Fruit fly (Drosophila melanogaster) ovary, adult (tissue): ENCODE results near the gene CG8010.

Experiments used
- CG17801 ChIP-seq: fragments of 200-800 bp; optimal IDR thresholded peaks from 2 replicates; lab custom pipeline; 2019; ENCODE audit warnings: missing biosample characterization, mild to moderate bottlenecking, missing genetic modification characterization, moderate library complexity; ENCODE audit not compliant: partially characterized antibody

Gene CG8010

DNA sequence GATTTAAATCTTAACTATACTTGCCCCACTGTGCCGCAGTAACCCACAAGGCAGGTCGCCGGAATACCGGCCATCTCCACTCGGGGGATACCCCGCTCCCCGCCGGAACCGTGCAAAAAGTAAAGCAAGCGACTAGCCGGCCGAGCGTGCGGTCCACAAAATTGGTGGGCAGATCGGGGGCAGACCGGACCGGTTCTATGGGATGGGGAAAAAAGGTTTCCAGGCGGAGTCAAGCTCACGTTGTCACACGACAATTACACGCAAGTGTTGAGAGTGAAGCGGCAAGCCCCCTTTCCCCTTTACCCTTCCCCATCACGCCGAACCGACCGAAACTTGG is 43.4 kb downstream of the CG8010 start:
- TF ChIP-seq CG17801: no peak

DNA sequence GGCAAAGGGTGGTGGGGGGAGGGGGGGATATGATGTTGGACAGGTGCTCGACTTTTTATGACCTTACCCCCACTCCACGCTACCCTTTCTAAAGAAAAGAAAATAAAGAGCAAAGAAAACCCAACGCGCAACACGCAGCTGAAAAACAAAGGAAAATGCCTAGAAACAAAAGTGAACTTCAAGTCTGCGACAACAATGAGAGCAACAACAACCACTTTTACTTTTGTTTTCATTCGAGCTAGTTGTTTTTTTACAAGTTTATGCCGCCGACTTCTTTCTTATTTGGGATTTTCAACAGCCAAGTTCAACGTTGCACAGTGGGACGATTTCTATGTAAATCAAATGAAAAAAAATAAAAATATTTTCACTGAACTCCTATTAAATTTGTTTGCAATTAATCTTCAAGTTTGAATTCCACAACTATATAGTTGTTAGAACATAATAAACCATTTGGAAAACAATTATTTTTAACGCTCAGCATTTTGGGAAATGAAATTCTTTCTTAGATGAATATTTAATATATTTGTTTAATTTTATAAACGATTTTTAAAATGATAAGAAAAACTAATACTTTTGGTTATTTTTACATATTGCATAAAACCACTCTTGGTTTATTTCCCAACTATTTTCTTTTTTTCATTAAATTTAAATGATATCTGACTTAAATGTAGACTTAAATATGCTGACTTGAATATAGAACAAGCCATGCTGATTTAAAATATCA is 44.0 kb downstream of the CG8010 start:
- no peak for TF ChIP-seq CG17801

DNA sequence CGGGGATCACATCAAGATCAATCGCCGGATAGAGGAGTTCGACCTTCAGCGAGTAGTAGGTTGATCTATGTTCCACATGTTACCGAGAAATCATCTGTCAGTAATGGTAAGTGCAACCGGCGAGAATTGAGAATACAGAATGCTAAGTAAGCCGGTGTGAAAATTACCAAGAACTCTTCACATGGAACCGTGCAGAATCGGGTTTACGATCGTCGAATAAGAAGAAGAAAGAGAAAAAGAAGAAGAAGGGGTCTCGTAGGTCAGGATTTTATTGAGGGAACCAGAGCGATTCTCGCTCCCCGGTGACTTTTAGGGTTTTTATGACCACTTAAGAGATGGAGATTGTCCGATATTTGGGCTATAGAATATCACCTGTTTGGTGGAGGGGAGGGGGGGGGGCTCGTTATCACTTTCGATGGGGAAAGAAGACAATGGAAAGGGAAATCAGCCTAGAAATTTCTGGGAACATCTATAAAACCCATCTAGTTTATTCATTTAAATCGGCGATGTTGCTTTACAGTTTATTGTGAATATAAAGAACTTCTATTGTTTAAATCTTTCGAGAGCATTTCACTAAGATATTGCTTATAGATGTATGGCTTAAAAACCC is 47.6 kb downstream of the CG8010 start:
- TF ChIP-seq CG17801: no peak

- no peak for TF ChIP-seq CG17801
Observed at dm6 chrX:19220415-19220814, 48.3 kb downstream of the CG8010 start, which contains the start of gene CG7884. TSS of gene CG7884 (plus strand) at chrX:19220622.

- TF ChIP-seq CG17801: no peak
Observed at dm6 chrX:19216671-19217070, 52.0 kb downstream of the CG8010 start.
